Worm (Caenorhabditis elegans) whole organism, mixed stage, embryonic: Measurements from ENCODE around the gene idpc-5.

Experiments used
- bed-3 ChIP-seq: fragments of 200-800 bp; sonication (Bioruptor generic); optimal IDR thresholded peaks from 3 replicates; lab custom pipeline; 2018; ENCODE audit warnings: mild to moderate bottlenecking, missing genetic modification characterization, moderate library complexity, missing compliant biosample characterization
- blmp-1 ChIP-seq: fragments of 150-350 bp; optimal IDR thresholded peaks from 2 replicates; lab custom pipeline; 2014; ENCODE audit warnings: missing biosample characterization, missing genetic modification characterization
- ceh-39 ChIP-seq: fragments of 150-350 bp; optimal IDR thresholded peaks from 2 replicates; lab custom pipeline; 2014; ENCODE audit warnings: missing biosample characterization, missing genetic modification characterization
- ces-1 ChIP-seq: fragments of 150-350 bp; optimal IDR thresholded peaks from 2 replicates; lab custom pipeline; 2014; ENCODE audit warnings: missing biosample characterization, missing genetic modification reagents, missing genetic modification characterization
- drap-1 ChIP-seq: fragments of 200-800 bp; sonication (Bioruptor generic); optimal IDR thresholded peaks from 3 replicates; lab custom pipeline; 2018; ENCODE audit warnings: mild to moderate bottlenecking, missing genetic modification characterization, missing compliant biosample characterization
- elt-3 ChIP-seq: fragments of 150-350 bp; optimal IDR thresholded peaks from 2 replicates; lab custom pipeline; 2014; ENCODE audit warnings: missing biosample characterization, missing genetic modification characterization
- ham-2 ChIP-seq: fragments of 200-800 bp; sonication (Bioruptor generic); optimal IDR thresholded peaks from 2 replicates; lab custom pipeline; 2018; ENCODE audit warnings: mild to moderate bottlenecking, missing genetic modification characterization, missing compliant biosample characterization
- hlh-1 ChIP-seq: fragments of 150-350 bp; optimal IDR thresholded peaks from 2 replicates; lab custom pipeline; 2014; ENCODE audit warnings: missing biosample characterization, missing genetic modification reagents, missing genetic modification characterization
- lin-13 ChIP-seq: fragments of 150-350 bp; optimal IDR thresholded peaks from 2 replicates; lab custom pipeline; 2014; ENCODE audit warnings: missing biosample characterization, missing genetic modification characterization
- lin-32 ChIP-seq: fragments of 200-800 bp; sonication (Bioruptor generic); optimal IDR thresholded peaks from 2 replicates; lab custom pipeline; 2018; ENCODE audit warnings: mild to moderate bottlenecking, missing genetic modification characterization, missing compliant biosample characterization
- lsy-2 ChIP-seq: fragments of 150-350 bp; optimal IDR thresholded peaks from 2 replicates; lab custom pipeline; 2014; ENCODE audit warnings: missing biosample characterization, missing genetic modification characterization
- mab-5 ChIP-seq: fragments of 150-350 bp; optimal IDR thresholded peaks from 2 replicates; lab custom pipeline; 2014; ENCODE audit warnings: missing biosample characterization, missing genetic modification characterization
- mls-2 ChIP-seq: sonication (generic microtip); optimal IDR thresholded peaks from 2 replicates; lab custom pipeline; 2016; ENCODE audit warnings: mild to moderate bottlenecking, missing genetic modification characterization, moderate library complexity, missing compliant biosample characterization
- nhr-12 ChIP-seq: fragments of 150-350 bp; optimal IDR thresholded peaks from 2 replicates; lab custom pipeline; 2014; ENCODE audit warnings: missing biosample characterization, missing genetic modification characterization
- nhr-2 ChIP-seq: fragments of 150-350 bp; optimal IDR thresholded peaks from 2 replicates; lab custom pipeline; 2014; ENCODE audit warnings: missing biosample characterization, missing genetic modification characterization
- nhr-237 ChIP-seq: fragments of 150-350 bp; optimal IDR thresholded peaks from 2 replicates; lab custom pipeline; 2014; ENCODE audit warnings: missing biosample characterization, missing genetic modification characterization
- pha-4 ChIP-seq: fragments of 150-350 bp; optimal IDR thresholded peaks from 2 replicates; lab custom pipeline; 2018; ENCODE audit warnings: missing biosample characterization, missing genetic modification reagents, missing genetic modification characterization
- sem-2 ChIP-seq: fragments of 200-800 bp; sonication (Bioruptor generic); optimal IDR thresholded peaks from 2 replicates; lab custom pipeline; 2018; ENCODE audit warnings: mild to moderate bottlenecking, missing genetic modification characterization, missing compliant biosample characterization
- snpc-4 ChIP-seq: fragments of 150-350 bp; optimal IDR thresholded peaks from 2 replicates; lab custom pipeline; 2014; ENCODE audit warnings: missing biosample characterization, missing genetic modification characterization
- sptf-1 ChIP-seq: sonication (generic microtip); optimal IDR thresholded peaks from 2 replicates; lab custom pipeline; 2017; ENCODE audit warnings: mild to moderate bottlenecking, missing genetic modification characterization, moderate library complexity, missing compliant biosample characterization
- tbx-8 ChIP-seq: fragments of 200-800 bp; sonication (Bioruptor generic); optimal IDR thresholded peaks from 2 replicates; lab custom pipeline; 2018; ENCODE audit warnings: mild to moderate bottlenecking, missing genetic modification characterization, moderate library complexity, missing compliant biosample characterization
- unc-120 ChIP-seq: sonication (generic microtip); optimal IDR thresholded peaks from 2 replicates; lab custom pipeline; 2017; ENCODE audit warnings: missing genetic modification characterization, missing compliant biosample characterization; ENCODE audit not compliant: poor library complexity, severe bottlenecking
- unc-39 ChIP-seq: fragments of 150-350 bp; optimal IDR thresholded peaks from 2 replicates; lab custom pipeline; 2014; ENCODE audit warnings: missing biosample characterization, missing genetic modification characterization
- unc-62 ChIP-seq: fragments of 150-350 bp; optimal IDR thresholded peaks from 2 replicates; lab custom pipeline; 2014; ENCODE audit warnings: missing biosample characterization, missing genetic modification reagents, missing genetic modification characterization
- ztf-11 ChIP-seq: fragments of 150-350 bp; optimal IDR thresholded peaks from 2 replicates; lab custom pipeline; 2014; ENCODE audit warnings: missing biosample characterization, missing genetic modification characterization

The idpc-5 gene

DNA sequence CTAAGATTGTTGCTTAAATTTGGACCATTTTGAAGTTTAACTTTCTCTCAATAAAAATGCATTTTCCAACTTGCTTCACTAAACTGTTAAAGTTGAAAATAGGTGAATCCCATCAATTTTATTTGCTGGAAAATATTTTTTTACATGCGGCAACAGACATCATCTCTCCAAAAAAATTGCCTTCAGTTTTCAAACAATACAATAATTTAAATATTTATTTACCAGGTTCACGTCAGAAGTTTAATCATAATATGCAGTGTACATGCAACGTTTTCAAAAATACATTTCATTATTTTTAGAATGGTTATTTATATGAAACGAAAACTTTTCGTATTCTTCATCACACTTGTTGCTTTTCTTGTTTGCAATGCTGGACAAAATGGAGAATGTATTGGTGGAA, 8.2 kb upstream of the idpc-5 start, which contains the start of gene T06E4.5:
T06E4.5 (plus strand) TSS at position 301 of the 400 bp plus-strand sequence.
- TF ChIP-seq mls-2 (tag; lab: Kevin White, UChicago), result no peak

DNA sequence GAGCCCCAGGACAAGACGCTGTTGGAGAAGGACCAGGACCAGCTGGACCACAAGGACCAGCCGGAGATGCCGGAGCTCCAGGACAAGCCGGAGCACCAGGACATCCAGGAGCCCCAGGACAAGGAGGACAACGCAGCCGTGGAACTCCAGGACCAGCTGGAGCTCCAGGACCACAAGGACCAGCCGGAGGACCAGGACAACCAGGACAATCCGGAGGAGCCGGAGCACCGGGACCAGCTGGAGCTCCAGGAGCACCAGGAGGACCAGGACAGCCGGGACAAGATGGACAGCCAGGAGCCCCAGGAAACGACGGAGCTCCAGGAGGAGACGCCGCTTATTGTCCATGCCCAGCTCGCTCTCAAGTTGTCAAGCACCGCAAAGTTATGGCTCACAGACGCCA, 7.8 kb upstream of the idpc-5 start:
- TF ChIP-seq ceh-39 (no peak), lin-13 (tag; lab: Kevin White, UChicago) (no peak), snpc-4 (tag; lab: Kevin White, UChicago) (no peak)

DNA sequence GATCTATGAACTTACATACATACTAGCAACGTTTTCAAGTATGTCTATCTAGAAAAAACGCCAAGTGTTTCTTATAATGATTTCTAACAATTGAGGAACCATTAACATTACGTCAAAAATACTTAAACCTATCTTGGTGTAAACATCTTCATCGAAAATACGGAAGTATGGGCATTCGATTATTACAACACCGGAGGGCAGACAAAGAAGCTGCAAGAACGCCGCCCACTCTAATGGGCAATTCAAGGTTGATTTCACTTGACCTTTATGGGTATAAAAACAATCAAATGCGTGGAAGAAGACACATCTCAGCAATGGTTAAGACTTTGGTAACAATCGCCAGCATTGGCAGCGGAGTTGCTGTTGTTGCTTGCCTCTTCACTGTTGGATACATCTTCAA, 6.9 kb upstream of the idpc-5 start, which contains the start of gene col-146:
col-146 (plus strand) TSS at position 301 of the 400 bp plus-strand sequence.
- TF ChIP-seq nhr-2 (no peak), sptf-1 (tag; lab: Kevin White, UChicago) (no peak), lin-32 (GFP tag; lab: Kevin White, UChicago) (no peak), ztf-11 (tag; lab: Kevin White, UChicago) (no peak), pha-4 (no peak), ceh-39 (no peak), unc-62 (GFP tag; lab: Kevin White, UChicago) (no peak), mls-2 (tag; lab: Kevin White, UChicago) (no peak), ces-1 (GFP tag; lab: Kevin White, UChicago) (no peak), lin-13 (tag; lab: Kevin White, UChicago) (no peak), nhr-237 (tag; lab: Kevin White, UChicago) (no peak)

DNA sequence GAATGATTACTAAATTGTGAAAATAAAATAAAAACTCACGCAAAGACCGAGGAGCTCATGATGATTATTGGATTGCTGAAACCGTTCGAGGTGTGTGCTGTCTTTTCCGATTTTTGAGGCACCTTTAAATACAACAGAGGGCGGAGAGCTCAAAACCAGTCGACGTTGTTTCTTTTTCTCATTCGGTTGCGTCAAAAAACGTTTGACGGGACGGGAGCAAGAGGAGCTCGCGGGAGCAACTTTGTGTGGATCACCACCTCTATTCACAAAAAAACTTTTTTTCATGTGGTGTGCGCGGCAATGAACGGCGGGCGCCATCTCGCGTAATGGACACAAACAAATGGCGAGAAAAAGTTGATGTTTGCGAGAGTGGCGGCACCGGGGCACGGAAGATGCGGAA, 6.4 kb upstream of the idpc-5 start, which contains the start of gene idpc-3:
idpc-3 (minus strand) TSS at position 101 of the 400 bp plus-strand sequence.
- no peak for TF ChIP-seq mab-5 (tag; lab: Kevin White, UChicago)
- TF ChIP-seq sem-2 (GFP tag; lab: Kevin White, UChicago), result no peak
- TF ChIP-seq unc-39 (tag; lab: Kevin White, UChicago), result no peak
- TF ChIP-seq nhr-237 (tag; lab: Kevin White, UChicago), result no peak
- TF ChIP-seq unc-120, result no peak
- no peak for TF ChIP-seq nhr-12 (tag; lab: Kevin White, UChicago)
- no peak for TF ChIP-seq drap-1 (GFP tag; lab: Kevin White, UChicago)
- no peak for TF ChIP-seq sptf-1 (tag; lab: Kevin White, UChicago)
- TF ChIP-seq, all 35 proteins: peak for 0

DNA sequence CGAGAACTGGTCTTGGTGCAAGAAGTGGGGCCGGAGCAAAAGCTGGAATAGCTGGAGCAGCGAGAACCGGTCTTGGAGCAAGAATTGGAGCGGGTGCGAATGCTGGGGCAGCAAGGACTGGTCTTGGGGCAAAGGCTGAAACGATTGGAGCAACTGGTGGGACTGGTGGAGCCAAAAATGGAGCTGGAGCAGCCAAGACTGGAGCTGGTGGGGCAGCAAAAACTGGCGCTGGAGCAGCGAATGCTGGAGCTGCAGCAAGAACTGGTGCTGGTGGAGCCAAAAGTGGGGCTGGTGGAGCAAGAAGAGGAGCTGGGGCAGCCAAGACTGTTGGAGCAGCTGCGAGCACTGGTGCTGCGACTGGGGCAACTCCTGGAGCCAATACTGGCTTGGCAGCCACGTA, 5.9 kb upstream of the idpc-5 start:
- TF ChIP-seq mab-5 (tag; lab: Kevin White, UChicago) (no peak), lsy-2 (tag; lab: Kevin White, UChicago) (no peak), ham-2 (GFP tag; lab: Kevin White, UChicago) (no peak), blmp-1 (tag; lab: Kevin White, UChicago) (no peak), hlh-1 (tag; lab: Kevin White, UChicago) (no peak)

DNA sequence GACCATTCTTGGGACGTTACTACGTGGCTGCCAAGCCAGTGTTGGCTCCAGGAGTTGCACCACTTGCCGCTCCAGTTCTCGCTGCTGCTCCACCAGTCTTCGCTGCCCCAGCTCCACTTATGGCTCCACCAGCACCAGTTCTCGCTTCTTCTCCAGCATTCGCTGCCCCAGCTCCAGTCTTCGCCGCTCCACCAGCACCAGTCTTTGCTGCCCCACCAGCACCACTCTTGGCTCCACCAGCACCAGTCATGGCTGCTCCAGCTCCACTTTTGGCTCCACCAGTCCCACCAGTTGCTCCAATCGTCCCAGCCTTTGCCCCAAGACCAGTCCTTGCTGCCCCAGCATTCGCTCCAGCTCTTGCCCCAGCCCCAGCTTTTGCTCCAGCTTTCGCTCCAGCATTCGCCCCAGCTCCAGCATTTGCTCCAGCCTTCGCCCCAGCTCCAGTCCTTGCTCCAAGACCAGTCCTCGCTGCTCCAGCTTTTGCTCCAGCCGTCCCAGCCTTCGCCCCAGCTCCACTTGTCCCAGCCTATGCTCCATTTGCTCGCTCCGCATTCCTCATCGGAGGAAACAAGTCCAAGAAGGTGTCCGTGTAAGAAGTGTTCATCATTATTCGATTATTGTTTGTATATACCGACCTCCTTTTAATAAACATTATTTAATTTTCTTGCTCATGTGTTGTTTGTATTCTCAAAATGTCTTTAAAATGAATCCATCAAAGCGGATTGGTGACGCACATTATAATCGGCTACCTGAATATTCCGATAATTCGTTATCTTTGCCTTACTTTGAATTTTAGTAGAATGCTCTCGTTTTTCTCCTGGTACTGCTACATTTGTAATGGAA, 3.1 kb upstream of the idpc-5 start, which contains the start of gene T06E4.7:
T06E4.7 (plus strand) TSS at position 793 of the 843 bp plus-strand sequence.
- TF ChIP-seq bed-3 (GFP tag; lab: Kevin White, UChicago), result no peak
- TF ChIP-seq elt-3 (tag; lab: Kevin White, UChicago), result no peak

DNA sequence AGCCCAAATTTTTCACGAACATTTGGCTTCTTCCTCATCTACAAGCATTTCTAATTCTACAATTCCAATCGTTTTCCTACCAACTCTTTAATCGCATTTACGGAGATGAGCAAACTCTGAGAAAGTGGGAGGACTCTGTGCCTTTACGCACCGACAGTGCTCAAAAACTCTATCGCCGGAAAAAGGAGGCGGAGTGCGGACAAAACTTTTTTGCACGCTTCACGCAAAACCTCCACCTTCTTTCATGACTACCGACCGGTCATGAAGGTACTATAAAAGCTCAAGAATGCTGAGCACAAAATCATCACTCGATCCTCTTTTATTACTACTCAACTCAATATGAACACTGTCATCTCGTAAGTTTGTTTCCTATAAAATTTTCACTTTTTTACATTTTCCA, 2.4 kb upstream of the idpc-5 start, which contains the start of gene idpc-4:
idpc-4 (plus strand) TSS at position 301 of the 400 bp plus-strand sequence.
- TF ChIP-seq tbx-8 (GFP tag; lab: Kevin White, UChicago) (no peak), mls-2 (tag; lab: Kevin White, UChicago) (no peak), unc-62 (GFP tag; lab: Kevin White, UChicago) (no peak), drap-1 (GFP tag; lab: Kevin White, UChicago) (no peak)
- TF ChIP-seq, all 35 proteins: peak for 0
